Worm (Caenorhabditis elegans) whole organism, L4 larva: ENCODE results near the gene C14E2.7.

ENCODE experiments used
- Y105C5A.15 ChIP-seq: fragments of 200-800 bp; sonication (Bioruptor generic); IDR thresholded peaks from 2 replicates; pipeline ENCODE4 v1.3.6; 2022; ENCODE audit warnings: missing genetic modification characterization, missing compliant biosample characterization
- Y75B8A.6 ChIP-seq: fragments of 200-800 bp; sonication (Bioruptor generic); IDR thresholded peaks from 2 replicates; pipeline ENCODE4 v1.3.6; 2022; ENCODE audit warnings: missing genetic modification reagents, missing genetic modification characterization, missing compliant biosample characterization
- aha-1 ChIP-seq: fragments of 150-350 bp; peaks from one replicate; lab custom pipeline; 2014; ENCODE audit warnings: missing biosample characterization, missing genetic modification characterization
- aly-2 ChIP-seq: sonication (generic microtip); optimal IDR thresholded peaks from 2 replicates; lab custom pipeline; 2018; ENCODE audit warnings: missing biosample characterization, missing genetic modification characterization
- ama-1 ChIP-seq: fragments of 150-350 bp; optimal IDR thresholded peaks from 2 replicates; lab custom pipeline; 2014; ENCODE audit warnings: inconsistent platforms, mixed read lengths
- arid-1 ChIP-seq: fragments of 200-800 bp; sonication (Bioruptor generic); conservative IDR thresholded peaks from 2 replicates; pipeline ENCODE4 v1.3.6; 2022; ENCODE audit warnings: missing genetic modification reagents, missing genetic modification characterization, missing compliant biosample characterization
- ceh-32 ChIP-seq: sonication (generic microtip); optimal IDR thresholded peaks from 2 replicates; lab custom pipeline; 2016; ENCODE audit warnings: mild to moderate bottlenecking, missing genetic modification characterization, missing compliant biosample characterization; ENCODE audit not compliant: poor library complexity
- ceh-62 ChIP-seq: sonication (generic microtip); optimal IDR thresholded peaks from 2 replicates; lab custom pipeline; 2017; ENCODE audit warnings: missing biosample characterization, missing genetic modification characterization
- cey-2 ChIP-seq: sonication (generic microtip); optimal IDR thresholded peaks from 3 replicates; lab custom pipeline; 2017; ENCODE audit warnings: missing genetic modification characterization, mild to moderate bottlenecking, missing compliant biosample characterization, antibody characterized with exemption, borderline replicate concordance; ENCODE audit not compliant: insufficient read depth
- daf-12 ChIP-seq: fragments of 150-350 bp; optimal IDR thresholded peaks from 2 replicates; lab custom pipeline; 2014; ENCODE audit warnings: missing biosample characterization, missing genetic modification reagents, missing genetic modification characterization
- dmd-9 ChIP-seq: fragments of 200-800 bp; sonication (Bioruptor generic); IDR thresholded peaks from 2 replicates; pipeline ENCODE4 v1.3.6; 2022; ENCODE audit warnings: missing genetic modification reagents, missing genetic modification characterization, missing compliant biosample characterization
- duxl-1 ChIP-seq: sonication (generic microtip); optimal IDR thresholded peaks from 2 replicates; lab custom pipeline; 2016; ENCODE audit warnings: mild to moderate bottlenecking, missing genetic modification characterization, moderate library complexity, missing compliant biosample characterization; ENCODE audit not compliant: poor library complexity
- dve-1 ChIP-seq: sonication (generic microtip); optimal IDR thresholded peaks from 2 replicates; lab custom pipeline; 2017; ENCODE audit warnings: antibody characterized with exemption, mild to moderate bottlenecking, missing genetic modification characterization, missing compliant biosample characterization; ENCODE audit not compliant: insufficient read depth
- hif-1 ChIP-seq, 2 experiments: sonication (generic microtip); optimal IDR thresholded peaks; 2 replicates each; lab custom pipeline; 2016 to 2017; ENCODE audit warnings: missing compliant biosample characterization in 2 of 2, missing genetic modification characterization in 2 of 2, missing genetic modification reagents in 2 of 2, missing genotype in 2 of 2, mild to moderate bottlenecking in 1 of 2
- lin-1 ChIP-seq: fragments of 200-800 bp; sonication (Bioruptor generic); IDR thresholded peaks from 2 replicates; pipeline ENCODE4 v1.3.6; 2022; ENCODE audit warnings: missing genetic modification reagents, missing genetic modification characterization, missing compliant biosample characterization
- lin-38 ChIP-seq: fragments of 200-800 bp; sonication (Bioruptor generic); IDR thresholded peaks from 2 replicates; pipeline ENCODE4 v1.3.6; 2022; ENCODE audit warnings: missing genetic modification reagents, missing genetic modification characterization, missing compliant biosample characterization
- mdt-29 ChIP-seq: fragments of 200-800 bp; sonication (Bioruptor generic); IDR thresholded peaks from 2 replicates; pipeline ENCODE4 v1.3.6; 2022; ENCODE audit warnings: missing genetic modification reagents, missing genetic modification characterization, missing compliant biosample characterization
- mxl-2 ChIP-seq: fragments of 200-800 bp; sonication (Bioruptor generic); conservative IDR thresholded peaks from 2 replicates; pipeline ENCODE4 v1.3.6; 2022; ENCODE audit warnings: missing genetic modification reagents, missing genetic modification characterization, missing compliant biosample characterization
- mxl-3 ChIP-seq: fragments of 200-800 bp; sonication (Bioruptor generic); optimal IDR thresholded peaks from 2 replicates; lab custom pipeline; 2018; ENCODE audit warnings: mild to moderate bottlenecking, missing genetic modification characterization, missing compliant biosample characterization
- nhr-10 ChIP-seq: fragments of 150-350 bp; optimal IDR thresholded peaks from 2 replicates; lab custom pipeline; 2014; ENCODE audit warnings: missing biosample characterization, missing genetic modification characterization
- nhr-11 ChIP-seq: fragments of 150-350 bp; optimal IDR thresholded peaks from 2 replicates; lab custom pipeline; 2014; ENCODE audit warnings: missing biosample characterization, missing genetic modification characterization
- nhr-111 ChIP-seq: fragments of 200-800 bp; sonication (Bioruptor generic); optimal IDR thresholded peaks from 2 replicates; lab custom pipeline; 2018; ENCODE audit warnings: mild to moderate bottlenecking, missing genetic modification characterization, missing compliant biosample characterization
- nhr-237 ChIP-seq: sonication (generic microtip); optimal IDR thresholded peaks from 2 replicates; lab custom pipeline; 2017; ENCODE audit warnings: missing biosample characterization, missing genetic modification characterization
- nhr-28 ChIP-seq: fragments of 150-350 bp; optimal IDR thresholded peaks from 2 replicates; lab custom pipeline; 2014; ENCODE audit warnings: missing biosample characterization, missing genetic modification characterization
- nhr-6 ChIP-seq: fragments of 150-350 bp; optimal IDR thresholded peaks from 2 replicates; lab custom pipeline; 2014; ENCODE audit warnings: missing biosample characterization, missing genetic modification characterization
- nhr-76 ChIP-seq: fragments of 150-350 bp; optimal IDR thresholded peaks from 2 replicates; lab custom pipeline; 2014; ENCODE audit warnings: missing biosample characterization, missing genetic modification characterization
- nhr-77 ChIP-seq: fragments of 150-350 bp; optimal IDR thresholded peaks from 2 replicates; lab custom pipeline; 2014; ENCODE audit warnings: missing biosample characterization, missing genetic modification characterization
- saeg-2 ChIP-seq: fragments of 200-800 bp; sonication (Bioruptor generic); IDR thresholded peaks from 2 replicates; pipeline ENCODE4 v1.3.6; 2022; ENCODE audit warnings: missing genetic modification reagents, missing genetic modification characterization, missing compliant biosample characterization
- sdz-12 ChIP-seq: fragments of 200-800 bp; sonication (Bioruptor generic); optimal IDR thresholded peaks from 2 replicates; lab custom pipeline; 2018; ENCODE audit warnings: mild to moderate bottlenecking, missing genetic modification characterization, missing compliant biosample characterization
- set-16 ChIP-seq: fragments of 200-800 bp; sonication (Bioruptor generic); IDR thresholded peaks from 2 replicates; pipeline ENCODE4 v1.3.6; 2022; ENCODE audit warnings: missing genetic modification reagents, missing genetic modification characterization, missing compliant biosample characterization
- unc-130 ChIP-seq: sonication (generic microtip); optimal IDR thresholded peaks from 2 replicates; lab custom pipeline; 2016; ENCODE audit warnings: missing genetic modification reagents, missing genetic modification characterization, missing compliant biosample characterization
- unc-39 ChIP-seq: sonication (generic microtip); optimal IDR thresholded peaks from 2 replicates; lab custom pipeline; 2017; ENCODE audit warnings: missing biosample characterization, missing genetic modification characterization
- unc-62 ChIP-seq, 3 experiments: fragments of 150-350 bp in 1 of 3; sonication (generic microtip); optimal IDR thresholded peaks in 2 of 3; peaks in 1 of 3; 1 replicate in 1 of 3; 2 replicates in 2 of 3; lab custom pipeline; 2014 to 2017; ENCODE audit warnings: missing biosample characterization in 3 of 3, missing genetic modification characterization in 3 of 3, missing genetic modification reagents in 3 of 3, missing genotype in 1 of 3
- zfp-3 ChIP-seq: fragments of 200-800 bp; sonication (Bioruptor generic); conservative IDR thresholded peaks from 2 replicates; pipeline ENCODE4 v1.3.6; 2022; ENCODE audit warnings: missing genetic modification reagents, missing genetic modification characterization, missing compliant biosample characterization
- ztf-11 ChIP-seq: fragments of 150-350 bp; optimal IDR thresholded peaks from 2 replicates; lab custom pipeline; 2014; ENCODE audit warnings: missing biosample characterization, missing genetic modification characterization

The C14E2.7 gene

ce11 chrX:1816106-1816505 lies at the start of gene C14E2.7:
Gene C14E2.7 (plus strand): TSS chrX:1816406.
- TF ChIP-seq lin-38 (GFP tag; lab: Robert Waterston, UW) (no peak), dve-1 (tag; lab: Kevin White, UChicago) (no peak), dmd-9 (GFP tag; lab: Robert Waterston, UW) (no peak), unc-62 (GFP tag; optimal IDR thresholded peaks at IDR 0.05 in 1 of 2; lab: Kevin White, UChicago) (no peak), unc-62 (tag; optimal IDR thresholded peaks at IDR 0.05; lab: Kevin White, UChicago) (no peak), mxl-2 (GFP tag; lab: Robert Waterston, UW) (no peak), lin-1 (GFP tag; lab: Robert Waterston, UW) (no peak), set-16 (no peak), Y105C5A.15 (GFP tag; lab: Robert Waterston, UW) (no peak), zfp-3 (no peak), ceh-32 (tag; lab: Kevin White, UChicago) (no peak), nhr-237 (no peak), nhr-6 (tag; lab: Kevin White, UChicago) (no peak), nhr-111 (GFP tag; lab: Kevin White, UChicago) (no peak), ama-1 (no peak), aly-2 (tag; lab: Kevin White, UChicago) (no peak), nhr-77 (tag; lab: Kevin White, UChicago) (no peak), nhr-10 (no peak), nhr-28 (no peak), sdz-12 (GFP tag; lab: Kevin White, UChicago) (no peak), aha-1 (tag; lab: Kevin White, UChicago) (no peak)
- TF ChIP-seq, all 104 proteins: peak for 0

ce11 chrX:1769636-1770035 lies 46.6 kb upstream of the C14E2.7 start:
- TF ChIP-seq aha-1 (tag; lab: Kevin White, UChicago): peak; percentile 34
- TF ChIP-seq unc-62 (GFP tag; optimal IDR thresholded peaks at IDR 0.05 in 1 of 2; lab: Kevin White, UChicago): peak in 1 of 2 experiments; percentile 97
- no peak for TF ChIP-seq unc-62 (tag; optimal IDR thresholded peaks at IDR 0.05; lab: Kevin White, UChicago)
- no peak for TF ChIP-seq nhr-11 (tag; lab: Kevin White, UChicago)
- TF ChIP-seq ztf-11: no peak

- TF ChIP-seq mdt-29 (GFP tag; lab: Robert Waterston, UW) (no peak), mxl-3 (GFP tag; lab: Kevin White, UChicago) (no peak), daf-12 (tag; lab: Kevin White, UChicago) (no peak), Y75B8A.6 (GFP tag; lab: Robert Waterston, UW) (no peak), ceh-62 (tag; lab: Kevin White, UChicago) (no peak), saeg-2 (GFP tag; lab: Robert Waterston, UW) (no peak), nhr-11 (tag; lab: Kevin White, UChicago) (no peak), arid-1 (no peak), nhr-10 (no peak), unc-39 (tag; lab: Kevin White, UChicago) (no peak), cey-2 (no peak), nhr-6 (tag; lab: Kevin White, UChicago) (no peak)
Observed at ce11 chrX:1777988-1778387, 38.2 kb upstream of the C14E2.7 start, which contains the start of gene elc-2. Gene elc-2 (minus strand): TSS chrX:1778088.

ce11 chrX:1785692-1786091 lies 30.5 kb upstream of the C14E2.7 start:
- TF ChIP-seq duxl-1 (tag; lab: Kevin White, UChicago) (no peak), unc-62 (GFP tag; optimal IDR thresholded peaks at IDR 0.05 in 1 of 2; lab: Kevin White, UChicago) (peak in 1 of 2 experiments; percentile 98), unc-62 (tag; optimal IDR thresholded peaks at IDR 0.05; lab: Kevin White, UChicago) (no peak), nhr-76 (tag; lab: Kevin White, UChicago) (no peak), zfp-3 (no peak), unc-130 (GFP tag; lab: Kevin White, UChicago) (no peak), Y75B8A.6 (GFP tag; lab: Robert Waterston, UW) (no peak), hif-1 (tag; optimal IDR thresholded peaks at IDR 0.05; lab: Kevin White, UChicago) (no peak)
